Worm (Caenorhabditis elegans): ENCODE results near the gene nspc-16.

nspc-16 gene

DNA sequence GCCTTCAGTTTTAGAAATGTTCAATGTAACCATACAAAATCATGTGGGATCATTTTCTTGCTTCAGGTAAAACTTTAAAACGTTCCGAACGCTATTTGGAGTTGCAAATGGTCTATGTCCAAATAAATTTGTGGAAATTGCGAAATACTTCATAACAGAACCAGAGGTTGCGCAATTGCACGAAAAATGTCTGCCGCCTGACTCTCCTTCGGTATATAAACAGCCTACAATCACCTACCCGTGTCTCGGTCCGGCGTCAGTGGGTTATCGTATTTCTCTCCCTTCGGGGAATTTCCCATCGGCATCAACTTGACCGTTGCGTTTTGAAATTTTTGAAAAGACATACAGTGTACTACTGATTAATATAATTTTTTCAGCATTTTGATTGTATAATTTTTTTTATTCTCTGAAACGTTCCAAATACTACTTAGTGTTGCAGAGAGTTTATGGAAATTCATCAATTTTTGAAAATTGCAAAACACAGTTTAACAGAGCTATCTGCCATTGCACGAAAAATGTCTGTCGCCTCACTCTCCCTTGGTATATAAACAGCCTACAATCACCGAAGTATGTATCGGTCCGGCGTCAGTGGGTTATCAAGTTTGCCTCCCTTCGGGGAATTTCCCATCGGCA lies 46.6 kb upstream of the nspc-16 start (continued):
- TF ChIP-seq unc-130 (GFP tag; optimal IDR thresholded peaks at IDR 0.05), result no peak
- TF ChIP-seq egl-44 (GFP tag; IDR thresholded peaks at IDR 0.05), result peak; percentile 28; the same call in 1 of the 2 replicates
- no peak for TF ChIP-seq T26A5.8 (tag; optimal IDR thresholded peaks at IDR 0.05)
- no peak for TF ChIP-seq lin-35 (GFP tag; optimal IDR thresholded peaks at IDR 0.05)
- 0 out of 2 replicates have a peak, but pooled peaks have one; percentile 56 for TF ChIP-seq madf-3 (GFP tag; IDR thresholded peaks at IDR 0.05)
- TF ChIP-seq ceh-100 (GFP tag; IDR thresholded peaks at IDR 0.05), result no peak
- TF ChIP-seq tlf-1 (GFP tag; optimal IDR thresholded peaks at IDR 0.05), result no peak
- TF ChIP-seq mxl-1 (tag; optimal IDR thresholded peaks at IDR 0.05), result no peak
- peak; percentile 27 for TF ChIP-seq athp-1 (tag; optimal IDR thresholded peaks at IDR 0.05)
- no peak for TF ChIP-seq ceh-58 (GFP tag; IDR thresholded peaks at IDR 0.05)
- peak; percentile 64 for TF ChIP-seq nhr-90 (tag; optimal IDR thresholded peaks at IDR 0.05)
- TF ChIP-seq gei-17 (GFP tag; optimal IDR thresholded peaks at IDR 0.05), result peak; percentile 65
- TF ChIP-seq die-1 (tag; optimal IDR thresholded peaks at IDR 0.05), result no peak
- peak; percentile 83 for TF ChIP-seq repo-1 (tag; optimal IDR thresholded peaks at IDR 0.05)
- no peak for TF ChIP-seq aptf-3 (GFP tag; IDR thresholded peaks at IDR 0.05)
- TF ChIP-seq T07F8.4 (tag; optimal IDR thresholded peaks at IDR 0.05), result no peak
- TF ChIP-seq F52B5.7 (tag; optimal IDR thresholded peaks at IDR 0.05), result no peak
- no peak for TF ChIP-seq F33H1.4 (GFP tag; IDR thresholded peaks at IDR 0.05)
- TF ChIP-seq ztf-28 (GFP tag; IDR thresholded peaks at IDR 0.05), result no peak
- TF ChIP-seq madf-6 (GFP tag; IDR thresholded peaks at IDR 0.05), result no peak
- TF ChIP-seq hlh-12 (tag; optimal IDR thresholded peaks at IDR 0.05), result no peak
- peak; percentile 39 for TF ChIP-seq ztf-18 (tag; optimal IDR thresholded peaks at IDR 0.05)
- no peak for TF ChIP-seq tbx-9 (tag; optimal IDR thresholded peaks at IDR 0.05; ENCODE audit: borderline replicate concordance)
- no peak for TF ChIP-seq ama-1 (optimal IDR thresholded peaks at IDR 0.05)
- no peak for TF ChIP-seq ama-1 (GFP tag; optimal IDR thresholded peaks at IDR 0.05)
- no peak for TF ChIP-seq egl-18 (GFP tag; IDR thresholded peaks at IDR 0.05)
- TF ChIP-seq zfh-2 (GFP tag; conservative IDR thresholded peaks at IDR 0.05), result no peak
- TF ChIP-seq zim-3 (tag; optimal IDR thresholded peaks at IDR 0.05), result no peak
- TF ChIP-seq nfya-1 (tag; optimal IDR thresholded peaks at IDR 0.05; ENCODE audit: borderline replicate concordance, insufficient read depth), result no peak
- peak; percentile 53; the same call in 1 of the 2 replicates for TF ChIP-seq K11D2.4 (GFP tag; IDR thresholded peaks at IDR 0.05)
- peak; percentile 6 for TF ChIP-seq pha-4 (tag; optimal IDR thresholded peaks at IDR 0.05)
- no peak; the same call in 1 of the 2 replicates for TF ChIP-seq mcd-1 (GFP tag; IDR thresholded peaks at IDR 0.05)
- TF ChIP-seq ztf-6 (GFP tag; IDR thresholded peaks at IDR 0.05), result no peak
- TF ChIP-seq F39B2.1 (GFP tag; IDR thresholded peaks at IDR 0.05), result no peak
- peak; percentile 81 for TF ChIP-seq lin-40 (tag; optimal IDR thresholded peaks at IDR 0.05)
- TF ChIP-seq xnd-1 (tag; optimal IDR thresholded peaks at IDR 0.05), result no peak
- TF ChIP-seq rcor-1 (GFP tag; IDR thresholded peaks at IDR 0.05), result 0 out of 2 replicates have a peak, but pooled peaks have one; percentile 15
- no peak for TF ChIP-seq dpff-1 (tag; optimal IDR thresholded peaks at IDR 0.05)
- TF ChIP-seq Y95B8A.8 (GFP tag; IDR thresholded peaks at IDR 0.05), result no peak
- no peak for TF ChIP-seq attf-6 (GFP tag; IDR thresholded peaks at IDR 0.05)
- TF ChIP-seq lir-1 (GFP tag; conservative IDR thresholded peaks at IDR 0.05), result no peak
- no peak for TF ChIP-seq F57C9.4 (tag; optimal IDR thresholded peaks at IDR 0.05)
- TF ChIP-seq chd-7 (tag; optimal IDR thresholded peaks at IDR 0.05), result peak; percentile 81
- TF ChIP-seq B0336.3 (GFP tag; IDR thresholded peaks at IDR 0.05), result 0 out of 2 replicates have a peak, but pooled peaks have one; percentile 34
- TF ChIP-seq F57A8.1 (GFP tag; optimal IDR thresholded peaks at IDR 0.05), result no peak
- TF ChIP-seq Y53G8AR.9 (GFP tag; conservative IDR thresholded peaks at IDR 0.05), result no peak
- 0 out of 2 replicates have a peak, but pooled peaks have one; percentile 10 for TF ChIP-seq C06A6.2 (GFP tag; conservative IDR thresholded peaks at IDR 0.05)
- no peak for TF ChIP-seq nhr-179 (tag; optimal IDR thresholded peaks at IDR 0.05)
- TF ChIP-seq egrh-3 (GFP tag; IDR thresholded peaks at IDR 0.05), result no peak
- TF ChIP-seq him-1 (tag; optimal IDR thresholded peaks at IDR 0.05), result no peak

Measured in whole organism, young adult.